Fruit fly (Drosophila melanogaster): ENCODE results near the gene CG33784.

dm6 chr3R:10081469-10082111, 13.9 kb downstream of the CG33784 start:
- no peak for TF ChIP-seq Myc (optimal IDR thresholded peaks at IDR 0.05)
- no peak for TF ChIP-seq Sin3A (optimal IDR thresholded peaks at IDR 0.05)
- no peak for TF ChIP-seq insv (optimal IDR thresholded peaks at IDR 0.05)
- TF ChIP-seq psq (optimal IDR thresholded peaks at IDR 0.05): no peak

Measured in Kc167 (cell line).